Fruit fly (Drosophila melanogaster): ENCODE measurements around the gene Alp5.

Gene Alp5

DNA sequence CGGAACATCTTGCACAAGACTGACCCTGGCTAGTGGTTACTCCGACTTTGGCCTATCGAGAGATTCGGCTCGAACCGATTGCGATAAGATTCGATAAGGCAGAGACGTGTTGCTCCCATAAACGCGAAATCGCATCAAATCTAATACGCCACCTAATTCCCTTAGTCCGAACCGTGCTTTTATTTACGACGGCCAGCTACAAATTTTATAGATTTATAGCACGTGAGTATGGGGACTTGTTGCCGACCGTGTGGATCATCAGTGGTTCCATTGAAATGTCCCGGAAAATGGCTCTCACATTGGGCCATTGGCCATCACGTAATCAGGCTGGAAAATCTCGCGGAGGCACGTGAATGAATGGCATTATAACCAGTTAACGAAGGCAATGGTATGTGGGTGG is at the start of gene Alp5:
Gene Alp5 (minus strand): TSS at position 24 of the 400 bp plus-strand sequence.
- TF ChIP-seq CG8478 (optimal IDR thresholded peaks at IDR 0.05) (no peak), CTCF (optimal IDR thresholded peaks at IDR 0.05) (no peak)

DNA sequence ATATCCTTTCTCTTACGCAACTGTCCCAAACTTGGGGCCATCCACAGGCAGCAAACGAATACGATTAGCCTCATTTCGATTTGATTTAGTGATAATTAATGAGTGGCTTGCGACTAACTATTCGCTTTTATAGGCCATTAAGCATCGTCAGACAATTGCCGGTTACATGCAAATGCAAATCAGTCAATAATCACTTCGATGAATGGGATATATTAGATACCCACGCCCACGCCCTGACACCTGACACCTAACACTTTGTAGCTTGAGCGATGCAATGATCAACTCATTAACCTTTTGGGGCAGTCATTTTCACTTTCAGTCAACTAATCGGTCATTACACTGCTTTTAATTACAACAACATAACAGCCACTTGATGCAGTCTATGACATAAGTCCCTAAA is 44.1 kb upstream of the Alp5 start, which contains the start of gene Jhbp15:
Gene Jhbp15 (minus strand): TSS at position 101 of the 400 bp plus-strand sequence.
- TF ChIP-seq CTCF (optimal IDR thresholded peaks at IDR 0.05) (no peak), CG8478 (optimal IDR thresholded peaks at IDR 0.05) (no peak)

DNA sequence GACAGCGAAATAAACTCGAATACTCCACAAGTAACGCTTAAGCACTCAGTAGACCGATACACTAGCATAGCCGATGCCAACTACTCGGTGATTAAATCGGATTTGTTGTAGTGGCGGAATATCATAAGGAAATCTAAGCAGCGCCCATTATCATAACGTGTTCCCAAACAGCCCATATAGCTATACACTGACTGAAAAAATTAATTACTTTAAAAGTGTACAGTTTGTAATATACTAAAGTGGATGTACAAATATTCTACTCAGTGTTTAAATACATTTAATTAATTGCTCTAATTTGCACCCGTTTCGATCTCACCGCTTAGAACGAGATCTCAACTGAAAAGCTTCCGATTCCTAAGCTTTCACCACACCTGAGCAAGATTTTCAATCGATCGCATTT is 41.9 kb upstream of the Alp5 start, which contains the start of gene CG7079:
Gene CG7079 (minus strand): TSS at position 101 of the 400 bp plus-strand sequence.
- TF ChIP-seq CTCF (optimal IDR thresholded peaks at IDR 0.05) (no peak), CG8478 (optimal IDR thresholded peaks at IDR 0.05) (no peak)

DNA sequence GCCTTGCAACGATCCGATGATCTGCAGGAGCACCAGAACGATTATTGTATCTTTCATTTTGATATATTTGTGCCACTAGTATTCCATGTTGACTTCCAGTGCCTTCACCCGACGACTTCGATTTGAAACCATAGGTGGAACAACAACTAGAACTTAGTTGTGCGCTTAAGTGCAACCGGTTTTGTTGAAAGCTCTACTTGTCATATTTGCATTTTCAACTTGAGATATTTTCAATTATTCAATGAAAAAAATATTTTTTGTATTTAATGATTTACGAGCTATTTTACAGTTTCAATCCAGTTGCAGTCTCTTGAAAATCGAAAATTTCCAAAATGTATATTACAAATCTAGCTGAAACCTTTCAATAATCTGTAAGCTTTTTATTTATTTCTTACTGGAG is 40.1 kb upstream of the Alp5 start, which contains the start of gene CG31207:
Gene CG31207 (minus strand): TSS at position 101 of the 400 bp plus-strand sequence.
- TF ChIP-seq CG8478 (optimal IDR thresholded peaks at IDR 0.05) (no peak), CTCF (optimal IDR thresholded peaks at IDR 0.05) (no peak)

DNA sequence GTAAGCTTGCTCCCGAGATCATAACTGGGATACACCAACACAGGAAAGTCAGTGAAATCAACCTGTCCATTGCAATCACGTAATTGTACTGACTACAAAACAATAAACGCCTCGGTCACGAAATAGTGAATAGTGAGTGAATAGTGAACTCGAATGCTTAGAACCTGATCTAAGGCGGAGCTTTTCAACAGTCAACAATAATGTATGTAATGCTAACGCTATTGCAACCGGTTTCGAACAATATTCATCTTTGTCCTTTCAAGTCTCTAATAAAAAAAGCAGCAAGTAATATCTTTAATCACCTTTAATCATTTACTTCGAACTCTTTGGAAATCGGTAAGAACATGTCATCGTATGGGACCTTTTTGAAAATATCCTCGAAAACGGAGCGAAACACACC is 39.0 kb upstream of the Alp5 start, which contains the start of gene CG31189:
Gene CG31189 (minus strand): TSS at position 101 of the 400 bp plus-strand sequence.
- TF ChIP-seq CTCF (optimal IDR thresholded peaks at IDR 0.05) (no peak), CG8478 (optimal IDR thresholded peaks at IDR 0.05) (no peak)

DNA sequence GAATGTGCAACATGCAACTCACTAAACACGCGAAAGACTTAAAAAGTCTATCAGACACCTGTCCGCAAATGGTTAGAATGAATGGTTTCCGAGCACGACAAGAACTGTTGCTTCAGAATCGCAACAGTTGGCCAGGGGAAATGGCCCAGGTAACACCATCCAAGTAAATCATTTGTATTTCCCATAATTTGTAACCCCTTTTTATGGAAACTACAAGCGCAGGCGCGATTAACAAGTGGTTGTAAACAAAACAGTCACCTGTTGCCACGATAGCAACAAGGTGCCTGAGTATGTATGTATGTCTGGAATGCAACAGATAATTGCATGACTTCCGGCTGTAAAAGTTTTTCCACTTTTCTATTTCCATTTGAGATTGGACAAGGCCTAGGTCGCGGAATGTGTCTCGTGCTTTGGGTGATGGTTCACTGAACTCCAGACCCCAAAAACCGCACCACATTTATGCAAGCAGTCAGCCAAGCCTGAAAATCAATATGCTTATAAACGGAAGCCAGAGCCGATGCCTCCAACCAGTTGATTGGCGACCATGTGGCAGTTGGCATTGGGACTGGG is 36.8 kb upstream of the Alp5 start, which contains the start of gene CG12278:
Gene CG12278 (plus strand): TSS at position 520 of the 570 bp plus-strand sequence.
- no peak for TF ChIP-seq CTCF (optimal IDR thresholded peaks at IDR 0.05)
- no peak for TF ChIP-seq CG8478 (optimal IDR thresholded peaks at IDR 0.05)

DNA sequence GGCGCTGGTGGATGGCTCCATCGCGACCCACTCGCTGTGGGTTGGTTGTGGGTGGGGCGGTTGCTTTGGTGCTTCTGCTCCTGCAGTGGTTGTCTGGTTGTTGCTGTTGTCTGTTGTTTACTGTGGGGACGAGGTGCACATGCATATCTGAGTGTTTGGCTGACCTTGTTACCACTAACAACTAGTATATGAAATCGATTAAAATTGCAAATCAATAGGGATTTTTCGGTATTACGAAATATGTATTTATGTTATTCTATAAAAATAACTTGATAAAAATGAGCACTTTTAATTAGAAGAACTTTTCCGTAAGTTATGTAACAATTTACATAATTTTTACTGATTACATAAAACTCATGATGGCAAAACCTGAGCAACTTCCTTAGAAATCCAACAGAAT is 35.6 kb upstream of the Alp5 start, which contains the start of gene Dhc93AB:
Gene Dhc93AB (minus strand): TSS at position 101 of the 400 bp plus-strand sequence.
- TF ChIP-seq CG8478 (optimal IDR thresholded peaks at IDR 0.05) = no peak
- no peak for TF ChIP-seq CTCF (optimal IDR thresholded peaks at IDR 0.05)

DNA sequence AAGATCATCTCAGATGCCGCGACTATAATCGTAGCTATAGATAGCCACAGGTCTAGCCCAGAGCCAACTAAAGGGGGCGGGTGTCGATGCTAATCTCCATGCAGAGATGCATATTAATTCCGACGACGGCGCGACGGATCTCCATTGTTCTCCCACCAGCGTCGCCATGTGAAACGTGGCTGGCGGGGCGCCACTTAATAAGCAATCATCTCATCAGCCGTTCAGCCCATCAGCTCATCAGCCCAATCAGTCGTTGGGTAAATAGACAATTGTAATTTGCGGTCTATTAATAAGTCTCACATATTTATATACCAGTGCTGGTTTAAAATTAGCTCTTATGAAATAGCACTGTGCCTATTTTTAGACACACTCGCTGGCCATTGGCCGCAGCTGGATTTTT is 18.7 kb upstream of the Alp5 start:
- TF ChIP-seq CTCF (optimal IDR thresholded peaks at IDR 0.05) = no peak
- no peak for TF ChIP-seq CG8478 (optimal IDR thresholded peaks at IDR 0.05)

DNA sequence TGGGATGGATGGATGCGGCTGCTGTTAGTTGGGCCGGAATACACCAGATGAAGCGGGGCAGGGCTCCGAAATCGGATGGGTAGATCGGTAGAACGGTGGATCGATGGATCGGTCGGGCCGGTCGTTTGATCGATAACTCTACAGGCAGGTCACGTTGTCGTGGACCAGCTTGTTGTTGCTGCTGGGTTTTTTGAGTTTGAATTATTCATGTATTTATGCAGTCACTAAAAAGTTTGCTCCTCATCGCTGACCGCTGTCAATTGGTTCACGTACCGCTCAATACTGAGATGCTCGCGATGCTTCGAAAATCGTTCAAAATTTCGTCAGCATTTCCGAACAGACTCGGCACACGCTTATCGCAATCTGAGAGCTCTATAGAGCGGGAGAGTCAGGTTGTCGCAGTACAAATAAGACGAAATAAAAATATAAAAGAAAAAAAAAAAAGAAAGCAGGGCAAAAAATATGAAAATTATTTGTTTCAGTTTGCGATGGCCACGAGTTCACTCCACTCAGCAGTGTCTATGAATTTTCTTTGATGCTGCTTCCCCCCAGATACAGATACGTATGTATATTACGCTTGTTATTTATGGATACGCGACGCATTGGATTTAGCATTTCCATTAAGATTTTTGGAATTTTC is 17.2 kb upstream of the Alp5 start, which contains the start of gene peg:
Gene peg (minus strand): TSS at position 262 of the 640 bp plus-strand sequence.
- TF ChIP-seq CG8478 (optimal IDR thresholded peaks at IDR 0.05) = no peak
- no peak for TF ChIP-seq CTCF (optimal IDR thresholded peaks at IDR 0.05)

DNA sequence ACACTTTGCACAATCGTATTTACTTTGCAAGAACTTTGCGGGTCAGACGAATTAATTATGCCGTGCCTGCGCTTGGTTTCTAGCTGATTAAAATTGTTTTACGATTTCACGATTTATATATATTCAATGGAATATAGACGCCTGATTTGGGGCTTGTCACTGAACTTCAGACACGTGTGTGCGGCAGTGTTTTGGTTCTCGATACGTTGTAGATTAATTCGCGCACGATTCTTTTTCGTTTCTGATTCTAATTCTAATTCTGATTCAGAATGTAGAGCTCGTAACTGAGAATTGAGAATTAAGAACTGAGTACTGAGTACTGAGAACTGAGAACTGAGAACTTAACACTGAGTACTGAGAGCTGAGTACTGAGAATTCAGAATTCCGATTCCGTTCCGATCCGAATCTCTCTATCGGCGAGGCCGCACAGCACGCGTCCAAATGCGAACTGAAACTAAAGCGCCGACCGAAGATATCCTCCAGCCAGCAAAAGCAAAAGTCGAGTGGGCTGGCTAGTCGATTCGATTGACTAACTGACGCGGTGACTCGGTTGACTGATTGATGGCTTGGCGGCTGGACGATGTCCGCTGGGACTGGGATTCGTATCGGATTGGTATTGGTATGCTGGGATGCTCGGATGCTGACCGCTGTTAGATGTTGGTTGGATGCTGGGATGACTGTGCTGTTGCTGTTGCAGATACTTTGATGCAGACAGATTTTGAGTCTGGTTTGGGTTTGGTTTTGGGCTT is 16.2 kb upstream of the Alp5 start:
- TF ChIP-seq CG8478 (optimal IDR thresholded peaks at IDR 0.05) (no peak), CTCF (optimal IDR thresholded peaks at IDR 0.05) (no peak)

DNA sequence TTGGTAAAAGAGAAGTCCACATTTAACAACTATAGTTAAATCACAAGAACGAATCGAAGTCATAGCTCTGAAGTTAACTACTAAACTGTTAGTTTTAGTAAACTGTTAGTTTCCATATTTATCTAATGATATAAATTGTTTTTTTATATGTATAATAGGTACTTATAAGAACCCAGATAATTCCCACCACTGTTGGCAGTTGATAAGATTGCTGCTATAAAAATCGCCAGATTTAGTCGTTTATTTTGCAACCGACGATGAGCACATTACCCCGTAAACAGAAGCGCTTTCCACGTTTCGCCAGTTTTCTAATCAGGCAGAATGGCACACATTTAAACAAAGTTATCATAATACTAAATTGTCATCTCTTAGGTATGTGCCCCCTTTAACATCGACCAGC is 12.3 kb upstream of the Alp5 start:
- TF ChIP-seq CG8478 (optimal IDR thresholded peaks at IDR 0.05) = no peak
- TF ChIP-seq CTCF (optimal IDR thresholded peaks at IDR 0.05) = no peak

DNA sequence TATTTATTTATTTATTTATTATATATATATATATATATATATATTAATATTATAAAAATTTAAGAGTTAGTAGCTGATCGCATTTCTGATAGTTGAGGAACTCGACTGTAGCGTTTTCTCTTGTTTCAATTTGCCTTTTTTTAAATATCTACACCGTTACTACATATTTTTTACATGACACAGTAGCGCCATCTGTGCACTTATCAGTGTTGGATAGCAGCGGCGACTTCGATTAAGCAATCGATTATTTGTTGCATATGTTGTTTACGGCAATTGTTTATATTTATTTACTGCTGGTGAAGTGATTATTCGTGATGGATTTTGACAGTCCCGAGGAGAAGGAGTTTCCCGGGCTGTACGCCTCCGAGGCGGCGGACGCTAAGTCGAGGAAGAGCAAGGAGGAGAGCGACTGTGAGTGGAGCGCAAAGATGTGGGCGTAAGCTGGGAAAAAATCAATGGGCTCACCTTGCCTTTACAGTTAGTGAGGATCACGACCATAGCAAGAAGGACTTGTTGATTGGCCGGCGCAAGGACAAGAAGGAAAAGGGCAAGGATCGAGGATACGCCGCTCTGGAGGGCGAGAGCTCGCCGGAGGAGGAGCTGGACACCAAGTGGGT is 10.8 kb upstream of the Alp5 start, which contains the start of gene Rlip:
Gene Rlip (plus strand): TSS at position 221 of the 617 bp plus-strand sequence.
- TF ChIP-seq CG8478 (optimal IDR thresholded peaks at IDR 0.05) (no peak), CTCF (optimal IDR thresholded peaks at IDR 0.05) (peak; percentile 92 to 94)

DNA sequence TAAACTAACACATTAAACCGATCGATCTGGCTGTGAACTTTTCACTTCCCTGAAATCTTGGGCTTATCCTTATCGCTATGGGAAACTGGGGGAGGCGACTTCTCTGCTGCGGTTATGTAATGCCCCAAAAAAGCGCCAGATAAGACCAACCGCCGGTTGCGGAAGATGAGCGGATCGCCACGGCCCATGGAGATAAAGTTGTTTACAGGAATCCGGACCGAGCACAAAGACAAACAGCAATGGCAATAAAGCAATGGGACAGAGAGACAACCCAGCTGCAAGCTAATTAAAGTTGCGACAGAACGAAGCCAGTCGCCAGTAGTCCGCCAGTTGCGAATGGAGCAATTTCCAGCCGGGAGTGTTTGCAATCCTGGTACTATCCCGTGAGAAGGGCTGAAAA is 8.8 kb upstream of the Alp5 start, which contains the start of gene CG5697:
Gene CG5697 (plus strand): TSS at position 314 of the 400 bp plus-strand sequence.
- no peak for TF ChIP-seq CG8478 (optimal IDR thresholded peaks at IDR 0.05)
- TF ChIP-seq CTCF (optimal IDR thresholded peaks at IDR 0.05) = no peak

DNA sequence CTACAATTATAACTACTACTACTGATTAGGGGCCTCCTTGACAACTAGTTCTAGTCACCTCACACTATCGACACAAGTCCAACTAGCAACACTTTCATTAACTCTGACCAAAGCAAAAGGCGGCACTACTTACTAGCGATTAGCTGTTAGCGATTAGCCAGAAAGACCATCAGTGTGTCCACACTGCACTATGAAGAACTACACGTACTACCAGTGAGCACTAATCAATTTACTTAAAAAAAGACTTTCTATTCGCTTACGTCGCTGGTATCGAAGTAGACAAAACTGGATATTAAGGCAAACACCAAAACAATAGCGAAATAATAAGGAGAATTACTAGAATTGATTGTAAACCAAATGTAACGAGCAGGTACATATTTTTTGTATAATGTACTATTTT is 7.0 kb upstream of the Alp5 start:
- TF ChIP-seq CG8478 (optimal IDR thresholded peaks at IDR 0.05) (no peak), CTCF (optimal IDR thresholded peaks at IDR 0.05) (no peak)

DNA sequence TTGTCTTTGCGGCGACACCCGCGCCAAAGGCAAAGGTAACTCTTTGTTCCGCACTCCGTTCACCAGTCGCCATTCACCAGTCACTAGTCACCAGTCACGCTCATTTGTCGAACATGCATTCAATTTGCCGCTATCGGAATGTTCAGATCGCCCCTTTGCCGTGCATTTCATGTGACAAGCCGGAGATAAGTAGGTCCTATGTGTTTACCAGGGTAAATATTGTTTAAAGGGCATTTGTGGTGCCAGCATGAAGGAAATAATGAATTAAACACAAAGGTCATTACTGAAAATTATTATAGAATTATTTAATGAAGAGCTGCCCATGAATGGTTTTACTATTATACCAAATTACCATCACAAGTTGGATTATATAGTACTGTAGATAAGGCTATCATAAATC is 5.7 kb downstream of the Alp5 start:
- TF ChIP-seq CG8478 (optimal IDR thresholded peaks at IDR 0.05) (no peak), CTCF (optimal IDR thresholded peaks at IDR 0.05) (no peak)

Data from S2 (cell line).